Fruit fly (Drosophila melanogaster): Measurements from ENCODE around the gene fry.

- TF ChIP-seq Sin3A (optimal IDR thresholded peaks at IDR 0.05) (no peak), Myc (optimal IDR thresholded peaks at IDR 0.05) (no peak)
These were observed 16.3 kb upstream of the fry start for dm6 chr3L:9695242-9695641.

Data from Kc167 (cell line).